Worm (Caenorhabditis elegans) whole organism, early embryonic: ENCODE data around the gene pmk-1.

ENCODE experiments used
- flt-1 ChIP-seq: fragments of 200-800 bp; sonication (Bioruptor generic); IDR thresholded peaks from 2 replicates; pipeline ENCODE4 v1.3.6; 2022; ENCODE audit warnings: missing genetic modification characterization, missing compliant biosample characterization
- pes-1 ChIP-seq: fragments of 200-800 bp; sonication (Bioruptor generic); IDR thresholded peaks from 2 replicates; pipeline ENCODE4 v1.3.6; 2022; ENCODE audit warnings: missing genetic modification reagents, missing genetic modification characterization, missing compliant biosample characterization
- tbx-37 ChIP-seq: fragments of 200-800 bp; sonication (Bioruptor generic); conservative IDR thresholded peaks from 2 replicates; pipeline ENCODE4 v1.3.6; 2022; ENCODE audit warnings: missing genetic modification reagents, missing genetic modification characterization, missing compliant biosample characterization

DNA sequence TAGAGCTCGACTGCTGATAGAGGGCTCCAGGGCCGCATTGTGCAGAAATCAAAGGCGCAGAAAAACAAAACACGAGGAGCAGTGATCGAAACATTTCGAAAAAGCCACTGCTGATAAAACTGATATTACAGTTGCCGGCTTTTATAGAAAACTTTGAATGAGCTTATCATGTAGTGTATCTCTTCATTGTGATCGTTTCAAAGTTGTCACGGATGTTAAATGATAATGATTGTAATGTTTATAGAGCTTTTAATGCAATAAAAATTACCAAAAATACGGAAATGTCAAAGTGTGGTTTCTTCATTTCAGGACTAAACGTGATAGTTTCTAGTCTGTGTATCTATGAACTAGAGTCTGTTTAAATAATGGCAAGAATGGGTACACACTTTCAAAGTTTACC, 20.1 kb downstream of the pmk-1 start, which contains the start of gene clec-52:
- TF ChIP-seq tbx-37 (GFP tag; lab: Robert Waterston, UW) = no peak
- TF ChIP-seq flt-1 = no peak
- TF ChIP-seq pes-1 (GFP tag; lab: Robert Waterston, UW) = no peak
